Fruit fly (Drosophila melanogaster) whole organism, embryonic: ENCODE measurements around the gene Usp10.

Experiments
- Abd-B ChIP-seq: fragments of 200-800 bp; sonication (Bioruptor generic); optimal IDR thresholded peaks from 2 replicates; lab custom pipeline; 2018; ENCODE audit warnings: missing biosample characterization, mild to moderate bottlenecking, missing genetic modification characterization, moderate library complexity
- BEAF-32 ChIP-seq: fragments of 200-800 bp; sonication (Bioruptor generic); optimal IDR thresholded peaks from 3 replicates; lab custom pipeline; 2017; ENCODE audit warnings: missing biosample characterization, missing genetic modification characterization, mild to moderate bottlenecking, moderate library complexity, missing genetic modification reagents
- Bteb2 ChIP-seq: fragments of 200-800 bp; sonication (Bioruptor generic); optimal IDR thresholded peaks from 2 replicates; lab custom pipeline; 2016; ENCODE audit warnings: missing biosample characterization, missing genetic modification characterization
- CG11398 ChIP-seq: fragments of 200-800 bp; sonication (Bioruptor generic); optimal IDR thresholded peaks from 2 replicates; lab custom pipeline; 2016; ENCODE audit warnings: missing biosample characterization, missing genetic modification characterization
- CG11504 ChIP-seq: fragments of 200-800 bp; sonication (Bioruptor generic); optimal IDR thresholded peaks from 3 replicates; lab custom pipeline; 2019; ENCODE audit warnings: missing biosample characterization, mild to moderate bottlenecking, missing genetic modification characterization, moderate library complexity
- CG12104 ChIP-seq: fragments of 200-800 bp; sonication (Bioruptor generic); optimal IDR thresholded peaks from 3 replicates; lab custom pipeline; 2016; ENCODE audit warnings: missing biosample characterization, missing genetic modification characterization
- CG12299 ChIP-seq: fragments of 200-800 bp; sonication (Bioruptor generic); optimal IDR thresholded peaks from 2 replicates; lab custom pipeline; 2018; ENCODE audit warnings: missing biosample characterization, mild to moderate bottlenecking, missing genetic modification characterization
- CG12769 ChIP-seq: fragments of 200-800 bp; sonication (Bioruptor generic); optimal IDR thresholded peaks from 2 replicates; lab custom pipeline; 2019; ENCODE audit warnings: missing biosample characterization, mild to moderate bottlenecking, missing genetic modification characterization, moderate library complexity
- CG14965 ChIP-seq: fragments of 200-800 bp; sonication (Bioruptor generic); optimal IDR thresholded peaks from 2 replicates; lab custom pipeline; 2016; ENCODE audit warnings: missing biosample characterization, missing genetic modification characterization, borderline replicate concordance
- CG16815 ChIP-seq: fragments of 200-800 bp; sonication (Bioruptor generic); optimal IDR thresholded peaks from 3 replicates; lab custom pipeline; 2017; ENCODE audit warnings: missing biosample characterization, mild to moderate bottlenecking, missing genetic modification characterization
- CG17359 ChIP-seq: fragments of 200-800 bp; sonication (Bioruptor generic); optimal IDR thresholded peaks from 3 replicates; lab custom pipeline; 2018; ENCODE audit warnings: missing biosample characterization, mild to moderate bottlenecking, missing genetic modification characterization, moderate library complexity
- CG2712 ChIP-seq: fragments of 200-800 bp; optimal IDR thresholded peaks from 3 replicates; lab custom pipeline; 2019; ENCODE audit warnings: missing biosample characterization, mild to moderate bottlenecking, missing genetic modification characterization, moderate library complexity
- CG31224 ChIP-seq: fragments of 200-800 bp; sonication (Bioruptor generic); IDR thresholded peaks from 2 replicates; pipeline ENCODE4 v1.3.6; 2022; ENCODE audit warnings: missing biosample characterization, missing genetic modification characterization
- CG31441 ChIP-seq: fragments of 200-800 bp; sonication (Bioruptor generic); IDR thresholded peaks from 2 replicates; pipeline ENCODE4 v1.3.6; 2022; ENCODE audit warnings: missing biosample characterization, missing genetic modification characterization
- CG32767 ChIP-seq: fragments of 200-800 bp; sonication (Bioruptor generic); IDR thresholded peaks from 2 replicates; pipeline ENCODE4 v1.3.6; 2022; ENCODE audit warnings: missing biosample characterization, missing genetic modification characterization
- CG4404 ChIP-seq: fragments of 200-800 bp; sonication (Bioruptor generic); IDR thresholded peaks from 2 replicates; pipeline ENCODE4 v1.3.6; 2022; ENCODE audit warnings: missing biosample characterization, missing genetic modification characterization
- CG6813 ChIP-seq: fragments of 200-800 bp; sonication (Bioruptor generic); optimal IDR thresholded peaks from 2 replicates; lab custom pipeline; 2017; ENCODE audit warnings: missing biosample characterization, missing genetic modification characterization, mild to moderate bottlenecking, moderate library complexity, missing genetic modification reagents
- CG7357 ChIP-seq: fragments of 200-800 bp; sonication (Bioruptor generic); IDR thresholded peaks from 3 replicates; pipeline ENCODE4 v1.3.6; 2022; ENCODE audit warnings: missing biosample characterization, missing genetic modification characterization
- CG8359 ChIP-seq: fragments of 200-800 bp; sonication (Bioruptor generic); optimal IDR thresholded peaks from 2 replicates; lab custom pipeline; 2017; ENCODE audit warnings: missing biosample characterization, mild to moderate bottlenecking, missing genetic modification characterization, borderline replicate concordance
- CG8388 ChIP-seq: fragments of 200-800 bp; sonication (Bioruptor generic); optimal IDR thresholded peaks from 2 replicates; lab custom pipeline; 2019; ENCODE audit warnings: missing biosample characterization, mild to moderate bottlenecking, missing genetic modification characterization, moderate library complexity
- CG9876 ChIP-seq: fragments of 200-800 bp; sonication (Bioruptor generic); optimal IDR thresholded peaks from 2 replicates; lab custom pipeline; 2016; ENCODE audit warnings: missing biosample characterization, missing genetic modification characterization
- Camta ChIP-seq: fragments of 200-800 bp; sonication (Bioruptor generic); optimal IDR thresholded peaks from 2 replicates; lab custom pipeline; 2016; ENCODE audit warnings: missing biosample characterization, missing genetic modification characterization
- D19A ChIP-seq: fragments of 200-800 bp; optimal IDR thresholded peaks from 3 replicates; lab custom pipeline; 2019; ENCODE audit warnings: missing biosample characterization, mild to moderate bottlenecking, missing genetic modification characterization, moderate library complexity
- Dad ChIP-seq: fragments of 200-800 bp; sonication (Bioruptor generic); optimal IDR thresholded peaks from 3 replicates; lab custom pipeline; 2016; ENCODE audit warnings: missing biosample characterization, missing genetic modification characterization
- E2f2 ChIP-seq: fragments of 200-800 bp; sonication (Bioruptor generic); IDR thresholded peaks from 2 replicates; pipeline ENCODE4 v1.3.6; 2022; ENCODE audit warnings: missing biosample characterization, missing genetic modification characterization
- Fer2 ChIP-seq: fragments of 200-800 bp; sonication (Bioruptor generic); optimal IDR thresholded peaks from 2 replicates; lab custom pipeline; 2018; ENCODE audit warnings: missing biosample characterization, mild to moderate bottlenecking, missing genetic modification characterization, moderate library complexity
- Gsc ChIP-seq: fragments of 200-800 bp; sonication (Bioruptor generic); IDR thresholded peaks from 2 replicates; pipeline ENCODE4 v1.3.6; 2022; ENCODE audit warnings: missing biosample characterization, missing genetic modification characterization
- HLH54F ChIP-seq: fragments of 200-800 bp; sonication (Bioruptor generic); optimal IDR thresholded peaks from 3 replicates; lab custom pipeline; 2016; ENCODE audit warnings: missing biosample characterization, missing genetic modification characterization
- Lpt ChIP-seq: fragments of >200 bp; optimal IDR thresholded peaks from 2 replicates; lab custom pipeline; 2018; ENCODE audit warnings: missing biosample characterization, missing genetic modification characterization
- MTF-1 ChIP-seq: fragments of 200-800 bp; sonication (Bioruptor generic); optimal IDR thresholded peaks from 2 replicates; lab custom pipeline; 2018; ENCODE audit warnings: missing biosample characterization, mild to moderate bottlenecking, missing genetic modification characterization, borderline replicate concordance
- Meics ChIP-seq: fragments of 200-800 bp; sonication (Bioruptor generic); optimal IDR thresholded peaks from 2 replicates; lab custom pipeline; 2017; ENCODE audit warnings: missing biosample characterization, mild to moderate bottlenecking, missing genetic modification characterization
- NC2α ChIP-seq: fragments of 200-800 bp; sonication (Bioruptor generic); optimal IDR thresholded peaks from 2 replicates; lab custom pipeline; 2016; ENCODE audit warnings: missing biosample characterization, missing genetic modification characterization
- Neu2 ChIP-seq: fragments of 200-800 bp; sonication (Bioruptor generic); optimal IDR thresholded peaks from 3 replicates; lab custom pipeline; 2016; ENCODE audit warnings: missing biosample characterization, missing genetic modification characterization, borderline replicate concordance
- Sox100B ChIP-seq: fragments of 200-800 bp; sonication (Bioruptor generic); optimal IDR thresholded peaks from 3 replicates; lab custom pipeline; 2018; ENCODE audit warnings: missing biosample characterization, mild to moderate bottlenecking, missing genetic modification characterization
- ab ChIP-seq: fragments of 200-800 bp; sonication (Bioruptor generic); optimal IDR thresholded peaks from 2 replicates; lab custom pipeline; 2016; ENCODE audit warnings: missing biosample characterization, missing genetic modification characterization
- ap ChIP-seq: fragments of 200-800 bp; sonication (Bioruptor generic); IDR thresholded peaks from 2 replicates; pipeline ENCODE4 v1.3.6; 2022; ENCODE audit warnings: missing biosample characterization, missing genetic modification characterization
- bigmax ChIP-seq: fragments of 200-800 bp; sonication (Bioruptor generic); optimal IDR thresholded peaks from 2 replicates; lab custom pipeline; 2018; ENCODE audit warnings: missing biosample characterization, mild to moderate bottlenecking, missing genetic modification characterization
- caup ChIP-seq: fragments of 200-800 bp; sonication (Bioruptor generic); optimal IDR thresholded peaks from 3 replicates; lab custom pipeline; 2017; ENCODE audit warnings: missing biosample characterization, mild to moderate bottlenecking, missing genetic modification characterization, moderate library complexity; ENCODE audit not compliant: severe bottlenecking
- chif ChIP-seq, 2 experiments: fragments of 200-800 bp; sonication (Bioruptor generic); optimal IDR thresholded peaks; 3 replicates each; lab custom pipeline; 2016; ENCODE audit warnings: missing biosample characterization in 2 of 2, missing genetic modification characterization in 2 of 2
- emc ChIP-seq: fragments of 200-800 bp; sonication (Bioruptor generic); optimal IDR thresholded peaks from 2 replicates; lab custom pipeline; 2016; ENCODE audit warnings: missing biosample characterization, missing genetic modification characterization
- eve ChIP-seq, 2 experiments: fragments of >200 bp; optimal IDR thresholded peaks; 2 replicates each; lab custom pipeline; 2017; ENCODE audit warnings: missing biosample characterization in 2 of 2, missing genetic modification characterization in 2 of 2
- fu2 ChIP-seq: fragments of 200-800 bp; sonication (Bioruptor generic); optimal IDR thresholded peaks from 2 replicates; lab custom pipeline; 2016; ENCODE audit warnings: missing biosample characterization, missing genetic modification characterization
- lola ChIP-seq, 3 experiments: fragments of >200 bp in 2 of 3; fragments of 200-800 bp in 1 of 3; sonication (Bioruptor generic) in 1 of 3; optimal IDR thresholded peaks; 2 replicates each; lab custom pipeline; 2017 to 2019; ENCODE audit warnings: missing biosample characterization in 3 of 3, missing genetic modification characterization in 3 of 3, mild to moderate bottlenecking in 1 of 3, moderate library complexity in 1 of 3
- pan ChIP-seq, 4 experiments: fragments of >200 bp in 3 of 4; fragments of 200-800 bp in 1 of 4; sonication (Bioruptor generic) in 1 of 4; optimal IDR thresholded peaks in 3 of 4; IDR thresholded peaks in 1 of 4; 2 replicates each; pipeline versions ENCODE4 v1.3.6 to Lab custom; 2017 to 2022; ENCODE audit warnings: missing biosample characterization in 2 of 4, missing genetic modification characterization in 2 of 4, mixed read lengths in 1 of 4
- peb ChIP-seq: fragments of 200-800 bp; sonication (Bioruptor generic); IDR thresholded peaks from 2 replicates; pipeline ENCODE4 v1.3.6; 2022; ENCODE audit warnings: missing biosample characterization, missing genetic modification characterization
- repo ChIP-seq: fragments of 200-800 bp; sonication (Bioruptor generic); optimal IDR thresholded peaks from 2 replicates; lab custom pipeline; 2016; ENCODE audit warnings: missing biosample characterization, missing genetic modification characterization
- sens-2 ChIP-seq: fragments of 200-800 bp; sonication (Bioruptor generic); IDR thresholded peaks from 2 replicates; pipeline ENCODE4 v1.3.6; 2022; ENCODE audit warnings: missing biosample characterization, missing genetic modification characterization
- sug ChIP-seq: fragments of 200-800 bp; optimal IDR thresholded peaks from 2 replicates; lab custom pipeline; 2019; ENCODE audit warnings: missing biosample characterization, mild to moderate bottlenecking, missing genetic modification characterization, moderate library complexity

The Usp10 gene

dm6 chr3L:837552-838187 lies 34.0 kb upstream of the Usp10 start, which contains the start of the genes CG13901 and CG13887 (continued):
- peak; percentile 66; the same call in 2 of the 3 replicates for TF ChIP-seq CG7357 (GFP tag; lab: Robert Waterston, UW)
- peak; percentile 93 for TF ChIP-seq fu2 (GFP tag; lab: Kevin White, UChicago)
- TF ChIP-seq CG4404 (GFP tag; lab: Robert Waterston, UW), result peak; percentile 85
- TF ChIP-seq CG31224 (GFP tag; lab: Robert Waterston, UW), result peak; percentile 82
- peak; percentile 86 to 92 for TF ChIP-seq chif (GFP tag; optimal IDR thresholded peaks at IDR 0.05; lab: Kevin White, UChicago)
- peak; percentile 59 for TF ChIP-seq BEAF-32 (GFP tag; lab: Kevin White, UChicago)
- TF ChIP-seq bigmax, result peak; percentile 34
- TF ChIP-seq CG31441 (GFP tag; lab: Robert Waterston, UW), result peak; percentile 91
- TF ChIP-seq CG8359, result peak; percentile 59
- TF ChIP-seq CG8388 (GFP tag; lab: Kevin White, UChicago), result peak; percentile 83
- TF ChIP-seq emc (GFP tag; lab: Kevin White, UChicago), result peak; percentile 85
- TF ChIP-seq CG11398 (GFP tag; lab: Kevin White, UChicago), result peak; percentile 76
- TF ChIP-seq CG9876 (GFP tag; lab: Kevin White, UChicago), result peak; percentile 85
- no peak; the same call in 1 of the 2 replicates for TF ChIP-seq Gsc (GFP tag; lab: Robert Waterston, UW)
- peak; percentile 94 for TF ChIP-seq Abd-B
- peak; percentile 95 for TF ChIP-seq HLH54F (GFP tag; lab: Kevin White, UChicago)
- peak; percentile 79 for TF ChIP-seq CG32767 (GFP tag; lab: Robert Waterston, UW)
- TF ChIP-seq E2f2, result peak; percentile 81
- peak; percentile 78 for TF ChIP-seq NC2α
- no peak for TF ChIP-seq pan (optimal IDR thresholded peaks at IDR 0.05; lab: Kevin White, UChicago)
- peak in 1 of 2 experiments; percentile 89 for TF ChIP-seq pan (GFP tag; optimal IDR thresholded peaks at IDR 0.05 in 1 of 2, IDR thresholded peaks at IDR 0.05 in 1 of 2)
- TF ChIP-seq CG12769, result peak; percentile 92
- TF ChIP-seq Dad, result peak; percentile 91
- peak; percentile 55; the same call in 1 of the 2 replicates for TF ChIP-seq sens-2 (GFP tag; lab: Robert Waterston, UW)
- peak; percentile 87 for TF ChIP-seq Fer2 (tag; lab: Kevin White, UChicago)
- TF ChIP-seq lola (GFP tag; optimal IDR thresholded peaks at IDR 0.05; lab: Kevin White, UChicago), result peak in 1 of 3 experiments; percentile 84
- TF ChIP-seq D19A (tag; lab: Kevin White, UChicago), result peak; percentile 80
- peak; percentile 75 for TF ChIP-seq CG6813
- peak; percentile 82 for TF ChIP-seq CG12104
- peak; percentile 81 for TF ChIP-seq ap (GFP tag; lab: Robert Waterston, UW)
- TF ChIP-seq CG12299 (tag; lab: Kevin White, UChicago), result peak; percentile 87
- peak; percentile 55 for TF ChIP-seq ab
- TF ChIP-seq Sox100B (GFP tag; lab: Kevin White, UChicago), result no peak
- TF ChIP-seq caup (GFP tag; lab: Kevin White, UChicago), result peak; percentile 86
- peak; percentile 90 for TF ChIP-seq Meics (GFP tag; lab: Kevin White, UChicago)
- peak; percentile 25 for TF ChIP-seq Neu2
- TF ChIP-seq peb (GFP tag; lab: Robert Waterston, UW), result peak; percentile 65; the same call in 1 of the 2 replicates
- TF ChIP-seq CG11504 (tag; lab: Kevin White, UChicago), result peak; percentile 91
- peak; percentile 91 for TF ChIP-seq Bteb2 (GFP tag; lab: Kevin White, UChicago)
- TF ChIP-seq eve (GFP tag; optimal IDR thresholded peaks at IDR 0.05; lab: Kevin White, UChicago), result no peak
- TF ChIP-seq CG16815 (GFP tag; lab: Kevin White, UChicago), result peak; percentile 87
- TF ChIP-seq CG2712 (tag; lab: Kevin White, UChicago), result peak; percentile 92
- no peak for TF ChIP-seq CG14965 (GFP tag; lab: Kevin White, UChicago)
- peak; percentile 92 for TF ChIP-seq sug (tag; lab: Kevin White, UChicago)
- no peak for TF ChIP-seq Lpt (GFP tag; lab: Kevin White, UChicago)
- TF ChIP-seq CG17359, result peak; percentile 87
- peak; percentile 93 for TF ChIP-seq Camta (GFP tag; lab: Kevin White, UChicago)
- TF ChIP-seq MTF-1, result peak; percentile 23
- peak; percentile 81 for TF ChIP-seq repo (GFP tag; lab: Kevin White, UChicago)
